Fruit fly (Drosophila melanogaster) whole organism, prepupa: Measurements from ENCODE around the gene Sol1.
A peak's percentile ranks its signal among the peaks of the same experiment; 100 is the strongest.

Experiments used
- Blimp-1 ChIP-seq: fragments of 200-800 bp; sonication (Bioruptor generic); optimal IDR thresholded peaks from 3 replicates; lab custom pipeline; 2017; ENCODE audit warnings: missing biosample characterization, missing genetic modification characterization, mild to moderate bottlenecking, moderate library complexity, missing genetic modification reagents
- CG10631 ChIP-seq: fragments of 200-800 bp; sonication (Bioruptor generic); optimal IDR thresholded peaks from 2 replicates; lab custom pipeline; 2016; ENCODE audit warnings: missing biosample characterization, missing genetic modification characterization
- CG10669 ChIP-seq: fragments of 200-800 bp; sonication (Bioruptor generic); optimal IDR thresholded peaks from 3 replicates; lab custom pipeline; 2018; ENCODE audit warnings: missing biosample characterization, mild to moderate bottlenecking, missing genetic modification characterization, moderate library complexity
- CG11294 ChIP-seq: fragments of 200-800 bp; sonication (Bioruptor generic); IDR thresholded peaks from 2 replicates; pipeline ENCODE4 v1.3.6; 2022; ENCODE audit warnings: missing biosample characterization, missing genetic modification characterization
- CG11762 ChIP-seq: fragments of 200-800 bp; sonication (Bioruptor generic); optimal IDR thresholded peaks from 3 replicates; lab custom pipeline; 2016; ENCODE audit warnings: missing biosample characterization, missing genetic modification characterization; ENCODE audit not compliant: insufficient read depth
- CG11902 ChIP-seq: fragments of 200-800 bp; sonication (Bioruptor generic); optimal IDR thresholded peaks from 3 replicates; lab custom pipeline; 2016; ENCODE audit warnings: missing biosample characterization, missing genetic modification characterization
- CG1621 ChIP-seq: fragments of 200-800 bp; sonication (Bioruptor generic); optimal IDR thresholded peaks from 3 replicates; lab custom pipeline; 2018; ENCODE audit warnings: missing biosample characterization, mild to moderate bottlenecking, missing genetic modification characterization
- CG16779 ChIP-seq: fragments of 200-800 bp; sonication (Bioruptor generic); optimal IDR thresholded peaks from 3 replicates; lab custom pipeline; 2017; ENCODE audit warnings: missing biosample characterization, mild to moderate bottlenecking, missing genetic modification characterization
- CG3032 ChIP-seq: fragments of 200-800 bp; optimal IDR thresholded peaks from 2 replicates; lab custom pipeline; 2019; ENCODE audit warnings: missing biosample characterization, mild to moderate bottlenecking, missing genetic modification characterization, moderate library complexity
- CG31627 ChIP-seq: fragments of 200-800 bp; sonication (Bioruptor generic); optimal IDR thresholded peaks from 3 replicates; lab custom pipeline; 2016; ENCODE audit warnings: missing biosample characterization, missing genetic modification characterization
- CG34406 ChIP-seq: fragments of 200-800 bp; sonication (Bioruptor generic); optimal IDR thresholded peaks from 3 replicates; lab custom pipeline; 2016; ENCODE audit warnings: missing biosample characterization, missing genetic modification characterization
- CG3919 ChIP-seq: fragments of 200-800 bp; sonication (Bioruptor generic); optimal IDR thresholded peaks from 3 replicates; lab custom pipeline; 2016; ENCODE audit warnings: missing biosample characterization, missing genetic modification characterization
- CG4318 ChIP-seq: fragments of 200-800 bp; sonication (Bioruptor generic); optimal IDR thresholded peaks from 3 replicates; lab custom pipeline; 2017; ENCODE audit warnings: missing biosample characterization, mild to moderate bottlenecking, missing genetic modification characterization
- CG6163 ChIP-seq: fragments of 200-800 bp; sonication (Bioruptor generic); IDR thresholded peaks from 3 replicates; pipeline ENCODE4 v1.3.6; 2022; ENCODE audit warnings: missing biosample characterization, missing genetic modification characterization
- CG6276 ChIP-seq: fragments of 200-800 bp; sonication (Bioruptor generic); optimal IDR thresholded peaks from 2 replicates; lab custom pipeline; 2017; ENCODE audit warnings: missing biosample characterization, mild to moderate bottlenecking, missing genetic modification characterization
- CG6792 ChIP-seq: fragments of 200-800 bp; sonication (Bioruptor generic); optimal IDR thresholded peaks from 3 replicates; lab custom pipeline; 2016; ENCODE audit warnings: missing biosample characterization, missing genetic modification characterization
- CG6808 ChIP-seq: fragments of 200-800 bp; sonication (Bioruptor generic); optimal IDR thresholded peaks from 3 replicates; lab custom pipeline; 2017; ENCODE audit warnings: missing biosample characterization, missing genetic modification characterization, mild to moderate bottlenecking, moderate library complexity, missing genetic modification reagents
- CG7368 ChIP-seq: fragments of 200-800 bp; sonication (Bioruptor generic); optimal IDR thresholded peaks from 3 replicates; lab custom pipeline; 2016; ENCODE audit warnings: missing biosample characterization, missing genetic modification characterization
- CG8119 ChIP-seq: fragments of 200-800 bp; sonication (Bioruptor generic); IDR thresholded peaks from 3 replicates; pipeline ENCODE4 v1.3.6; 2022; ENCODE audit warnings: missing biosample characterization, missing genetic modification characterization
- CG8319 ChIP-seq: fragments of 200-800 bp; sonication (Bioruptor generic); optimal IDR thresholded peaks from 3 replicates; lab custom pipeline; 2016; ENCODE audit warnings: missing biosample characterization, missing genetic modification characterization
- CG8632 ChIP-seq: fragments of 200-800 bp; sonication (Bioruptor generic); optimal IDR thresholded peaks from 3 replicates; lab custom pipeline; 2016; ENCODE audit warnings: missing biosample characterization, missing genetic modification characterization
- CG9139 ChIP-seq: fragments of 200-800 bp; sonication (Bioruptor generic); optimal IDR thresholded peaks from 3 replicates; lab custom pipeline; 2017; ENCODE audit warnings: missing biosample characterization, mild to moderate bottlenecking, missing genetic modification characterization
- Eip75B ChIP-seq: fragments of 200-800 bp; sonication (Bioruptor generic); optimal IDR thresholded peaks from 3 replicates; lab custom pipeline; 2016; ENCODE audit warnings: missing biosample characterization, missing genetic modification characterization
- Eip78C ChIP-seq: fragments of 200-800 bp; sonication (Bioruptor generic); peaks from one replicate; lab custom pipeline; 2016; ENCODE audit warnings: missing biosample characterization, missing genetic modification characterization
- Eip93F ChIP-seq: fragments of 200-800 bp; sonication (Bioruptor generic); optimal IDR thresholded peaks from 2 replicates; lab custom pipeline; 2016; ENCODE audit warnings: missing biosample characterization, mild to moderate bottlenecking, missing genetic modification characterization
- Ets21C ChIP-seq: fragments of 200-800 bp; sonication (Bioruptor generic); optimal IDR thresholded peaks from 3 replicates; lab custom pipeline; 2016; ENCODE audit warnings: missing biosample characterization, missing genetic modification characterization
- Ets96B ChIP-seq: fragments of 200-800 bp; optimal IDR thresholded peaks from 2 replicates; lab custom pipeline; 2019; ENCODE audit warnings: missing biosample characterization, mild to moderate bottlenecking, missing genetic modification characterization, moderate library complexity
- Gug ChIP-seq: fragments of 200-800 bp; sonication (Bioruptor generic); IDR thresholded peaks from 2 replicates; pipeline ENCODE4 v1.3.6; 2022; ENCODE audit warnings: missing biosample characterization, missing genetic modification characterization
- Hr38 ChIP-seq: sonication (Bioruptor generic); optimal IDR thresholded peaks from 2 replicates; lab custom pipeline; 2016; ENCODE audit warnings: missing biosample characterization, missing genetic modification characterization
- Hr39 ChIP-seq: fragments of 200-800 bp; sonication (Bioruptor generic); optimal IDR thresholded peaks from 2 replicates; lab custom pipeline; 2016; ENCODE audit warnings: missing biosample characterization, missing genetic modification characterization
- Hr4 ChIP-seq: fragments of 200-800 bp; sonication (Bioruptor generic); optimal IDR thresholded peaks from 3 replicates; lab custom pipeline; 2016; ENCODE audit warnings: missing biosample characterization, missing genetic modification characterization
- Lpt ChIP-seq: fragments of 200-800 bp; sonication (Bioruptor generic); optimal IDR thresholded peaks from 3 replicates; lab custom pipeline; 2016; ENCODE audit warnings: missing biosample characterization, missing genetic modification characterization
- Met ChIP-seq: fragments of 200-800 bp; sonication (Bioruptor generic); optimal IDR thresholded peaks from 3 replicates; lab custom pipeline; 2016; ENCODE audit warnings: missing biosample characterization, missing genetic modification characterization
- OdsH ChIP-seq: fragments of 200-800 bp; sonication (Bioruptor generic); optimal IDR thresholded peaks from 3 replicates; lab custom pipeline; 2016; ENCODE audit warnings: missing biosample characterization, missing genetic modification characterization
- Smox ChIP-seq: fragments of 200-800 bp; sonication (Bioruptor generic); optimal IDR thresholded peaks from 3 replicates; lab custom pipeline; 2016; ENCODE audit warnings: missing biosample characterization, missing genetic modification characterization
- Sox102F ChIP-seq: fragments of 200-800 bp; sonication (Bioruptor generic); optimal IDR thresholded peaks from 2 replicates; lab custom pipeline; 2016; ENCODE audit warnings: missing biosample characterization, mild to moderate bottlenecking, missing genetic modification characterization
- Sox15 ChIP-seq: fragments of 200-800 bp; sonication (Bioruptor generic); optimal IDR thresholded peaks from 3 replicates; lab custom pipeline; 2016; ENCODE audit warnings: missing biosample characterization, missing genetic modification characterization
- achi ChIP-seq: fragments of 200-800 bp; sonication (Bioruptor generic); optimal IDR thresholded peaks from 3 replicates; lab custom pipeline; 2016; ENCODE audit warnings: missing biosample characterization, missing genetic modification characterization
- acj6 ChIP-seq: fragments of 200-800 bp; sonication (Bioruptor generic); optimal IDR thresholded peaks from 3 replicates; lab custom pipeline; 2016; ENCODE audit warnings: missing biosample characterization, missing genetic modification characterization
- cyc ChIP-seq: fragments of 200-800 bp; sonication (Bioruptor generic); optimal IDR thresholded peaks from 3 replicates; lab custom pipeline; 2016; ENCODE audit warnings: missing biosample characterization, missing genetic modification characterization
- dsx ChIP-seq: fragments of 200-800 bp; optimal IDR thresholded peaks from 3 replicates; lab custom pipeline; 2019; ENCODE audit warnings: missing biosample characterization, mild to moderate bottlenecking, missing genetic modification characterization, moderate library complexity; ENCODE audit not compliant: poor library complexity, severe bottlenecking
- eg ChIP-seq: fragments of 200-800 bp; sonication (Bioruptor generic); IDR thresholded peaks from 3 replicates; pipeline ENCODE4 v1.3.6; 2022; ENCODE audit warnings: missing biosample characterization, missing genetic modification characterization
- fd85E ChIP-seq: fragments of 200-800 bp; sonication (Bioruptor generic); optimal IDR thresholded peaks from 3 replicates; lab custom pipeline; 2016; ENCODE audit warnings: missing biosample characterization, missing genetic modification characterization
- fkh ChIP-seq: fragments of 200-800 bp; sonication (Bioruptor generic); optimal IDR thresholded peaks from 3 replicates; lab custom pipeline; 2017; ENCODE audit warnings: missing biosample characterization, mild to moderate bottlenecking, missing genetic modification characterization, moderate library complexity
- lz ChIP-seq: fragments of 200-800 bp; sonication (Bioruptor generic); optimal IDR thresholded peaks from 3 replicates; lab custom pipeline; 2016; ENCODE audit warnings: missing biosample characterization, missing genetic modification characterization
- net ChIP-seq: fragments of 200-800 bp; sonication (Bioruptor generic); optimal IDR thresholded peaks from 3 replicates; lab custom pipeline; 2016; ENCODE audit warnings: missing biosample characterization, missing genetic modification characterization
- salr ChIP-seq, 2 experiments: fragments of 200-800 bp; sonication (Bioruptor generic); optimal IDR thresholded peaks; 3 replicates each; lab custom pipeline; 2016 to 2018; ENCODE audit warnings: missing biosample characterization in 2 of 2, missing genetic modification characterization in 2 of 2, mild to moderate bottlenecking in 1 of 2
- spab ChIP-seq: fragments of 200-800 bp; sonication (Bioruptor generic); optimal IDR thresholded peaks from 2 replicates; lab custom pipeline; 2017; ENCODE audit warnings: missing biosample characterization, mild to moderate bottlenecking, missing genetic modification characterization, missing genetic modification reagents
- ss ChIP-seq, 2 experiments: fragments of 200-800 bp; sonication (Bioruptor generic); optimal IDR thresholded peaks; 2 replicates in 1 of 2; 3 replicates in 1 of 2; lab custom pipeline; 2017 to 2018; ENCODE audit warnings: mild to moderate bottlenecking in 2 of 2, missing biosample characterization in 2 of 2, missing genetic modification characterization in 2 of 2, moderate library complexity in 1 of 2
- svp ChIP-seq: fragments of 200-800 bp; sonication (Bioruptor generic); peaks from one replicate; lab custom pipeline; 2016; ENCODE audit warnings: missing biosample characterization, missing genetic modification characterization
- topi ChIP-seq: fragments of 200-800 bp; sonication (Bioruptor generic); optimal IDR thresholded peaks from 3 replicates; lab custom pipeline; 2016; ENCODE audit warnings: missing biosample characterization, missing genetic modification characterization
- vri ChIP-seq: fragments of 200-800 bp; sonication (Bioruptor generic); optimal IDR thresholded peaks from 3 replicates; lab custom pipeline; 2016; ENCODE audit warnings: missing biosample characterization, mild to moderate bottlenecking, missing genetic modification characterization

Gene Sol1

dm6 chr3R:12448889-12449314, 62.9 kb downstream of the Sol1 start, which contains the start of gene CG18549:
Gene CG18549, plus strand, starts transcription at chr3R:12449296.
- TF ChIP-seq CG9139 (GFP tag; lab: Kevin White, UChicago) (peak; percentile 100), spab (GFP tag; lab: Kevin White, UChicago) (peak; percentile 100), CG7368 (GFP tag; lab: Kevin White, UChicago) (peak; percentile 100), CG11294 (peak; percentile 100), Met (peak; percentile 100), CG31627 (peak; percentile 100), CG8632 (peak; percentile 100), Eip78C (GFP tag; lab: Kevin White, UChicago) (peak; percentile 100), fkh (peak; percentile 94), ss (GFP tag; optimal IDR thresholded peaks at IDR 0.05; lab: Kevin White, UChicago) (peak; percentile 100), CG6792 (GFP tag; lab: Kevin White, UChicago) (peak; percentile 100), Hr4 (GFP tag; lab: Kevin White, UChicago) (peak; percentile 100), CG3032 (peak; percentile 100), CG10669 (GFP tag; lab: Kevin White, UChicago) (peak; percentile 100), CG1621 (peak; percentile 100), CG3919 (GFP tag; lab: Kevin White, UChicago) (peak; percentile 100), CG10631 (GFP tag; lab: Kevin White, UChicago) (peak; percentile 100), CG6276 (GFP tag; lab: Kevin White, UChicago) (peak; percentile 100), OdsH (GFP tag; lab: Kevin White, UChicago) (peak; percentile 100), Smox (GFP tag; lab: Kevin White, UChicago) (peak; percentile 100), salr (GFP tag; optimal IDR thresholded peaks at IDR 0.05; lab: Kevin White, UChicago) (peak; percentile 99 to 100), svp (GFP tag; lab: Kevin White, UChicago) (peak; percentile 100), dsx (GFP tag; lab: Kevin White, UChicago) (peak; percentile 100), Hr39 (GFP tag; lab: Kevin White, UChicago) (peak; percentile 100), Ets96B (tag; lab: Kevin White, UChicago) (peak; percentile 100), Ets21C (peak; percentile 99), cyc (peak; percentile 100), CG8319 (GFP tag; lab: Kevin White, UChicago) (peak; percentile 99), CG11902 (peak; percentile 99), CG6163 (GFP tag; lab: Robert Waterston, UW) (peak; percentile 100), fd85E (GFP tag; lab: Kevin White, UChicago) (peak; percentile 98), Eip93F (GFP tag; lab: Kevin White, UChicago) (peak; percentile 100), Blimp-1 (GFP tag; lab: Kevin White, UChicago) (peak; percentile 99), vri (GFP tag; lab: Kevin White, UChicago) (peak; percentile 100), Lpt (GFP tag; lab: Kevin White, UChicago) (peak; percentile 100), net (GFP tag; lab: Kevin White, UChicago) (peak; percentile 100), achi (peak; percentile 99), eg (GFP tag; lab: Robert Waterston, UW) (peak; percentile 100), CG11762 (peak; percentile 100), Eip75B (GFP tag; lab: Kevin White, UChicago) (peak; percentile 100), Gug (GFP tag; lab: Robert Waterston, UW) (peak; percentile 100), CG8119 (GFP tag; lab: Robert Waterston, UW) (peak; percentile 100), lz (GFP tag; lab: Kevin White, UChicago) (peak; percentile 100), topi (peak; percentile 100), CG4318 (GFP tag; lab: Kevin White, UChicago) (peak; percentile 100), Hr38 (GFP tag; lab: Kevin White, UChicago) (peak; percentile 97), acj6 (GFP tag; lab: Kevin White, UChicago) (peak; percentile 100), Sox102F (GFP tag; lab: Kevin White, UChicago) (peak; percentile 100), Sox15 (GFP tag; lab: Kevin White, UChicago) (peak; percentile 99), CG34406 (GFP tag; lab: Kevin White, UChicago) (peak; percentile 100), CG6808 (GFP tag; lab: Kevin White, UChicago) (peak; percentile 99), CG16779 (peak; percentile 99)
